Fruit fly (Drosophila melanogaster) whole organism, embryonic: Measurements from ENCODE around the gene CG42674.

ENCODE experiments used
- Aef1 ChIP-seq: fragments of 200-800 bp; sonication (Bioruptor generic); IDR thresholded peaks from 3 replicates; pipeline ENCODE4 v1.3.6; 2022; ENCODE audit warnings: missing biosample characterization, missing genetic modification characterization
- Atf3 ChIP-seq: fragments of 200-800 bp; sonication (Bioruptor generic); optimal IDR thresholded peaks from 3 replicates; lab custom pipeline; 2016; ENCODE audit warnings: missing biosample characterization, missing genetic modification characterization
- CG10462 ChIP-seq: fragments of 200-800 bp; sonication (Bioruptor generic); optimal IDR thresholded peaks from 2 replicates; lab custom pipeline; 2016; ENCODE audit warnings: missing biosample characterization, missing genetic modification characterization
- CG12155 ChIP-seq: fragments of 200-800 bp; sonication (Bioruptor generic); optimal IDR thresholded peaks from 3 replicates; lab custom pipeline; 2016; ENCODE audit warnings: missing biosample characterization, missing genetic modification characterization
- CG13296 ChIP-seq: fragments of 200-800 bp; sonication (Bioruptor generic); optimal IDR thresholded peaks from 3 replicates; lab custom pipeline; 2018; ENCODE audit warnings: missing biosample characterization, mild to moderate bottlenecking, missing genetic modification characterization
- CG15073 ChIP-seq: fragments of 200-800 bp; sonication (Bioruptor generic); optimal IDR thresholded peaks from 2 replicates; lab custom pipeline; 2016; ENCODE audit warnings: missing biosample characterization, missing genetic modification characterization
- CG1602 ChIP-seq: fragments of 200-800 bp; sonication (Bioruptor generic); optimal IDR thresholded peaks from 3 replicates; lab custom pipeline; 2016; ENCODE audit warnings: missing biosample characterization, missing genetic modification characterization
- CG17568 ChIP-seq: fragments of 200-800 bp; sonication (Bioruptor generic); optimal IDR thresholded peaks from 2 replicates; lab custom pipeline; 2018; ENCODE audit warnings: missing biosample characterization, mild to moderate bottlenecking, missing genetic modification characterization, moderate library complexity
- CG1792 ChIP-seq: fragments of 200-800 bp; sonication (Bioruptor generic); optimal IDR thresholded peaks from 2 replicates; lab custom pipeline; 2016; ENCODE audit warnings: missing biosample characterization, missing genetic modification characterization
- CG4328 ChIP-seq: fragments of 200-800 bp; sonication (Bioruptor generic); optimal IDR thresholded peaks from 3 replicates; lab custom pipeline; 2017; ENCODE audit warnings: missing biosample characterization, missing genetic modification reagents, missing genetic modification characterization
- CG4707 ChIP-seq: fragments of 200-800 bp; sonication (Bioruptor generic); optimal IDR thresholded peaks from 2 replicates; lab custom pipeline; 2018; ENCODE audit warnings: missing biosample characterization, mild to moderate bottlenecking, missing genetic modification characterization, moderate library complexity
- CG8478 ChIP-seq: fragments of >200 bp; optimal IDR thresholded peaks from 2 replicates; lab custom pipeline; 2018
- CG9727 ChIP-seq: fragments of 200-800 bp; sonication (Bioruptor generic); optimal IDR thresholded peaks from 3 replicates; lab custom pipeline; 2017; ENCODE audit warnings: missing biosample characterization, mild to moderate bottlenecking, missing genetic modification characterization
- CG9876 ChIP-seq: fragments of 200-800 bp; sonication (Bioruptor generic); optimal IDR thresholded peaks from 2 replicates; lab custom pipeline; 2016; ENCODE audit warnings: missing biosample characterization, missing genetic modification characterization
- Deaf1 ChIP-seq: fragments of 200-800 bp; optimal IDR thresholded peaks from 3 replicates; lab custom pipeline; 2019; ENCODE audit warnings: missing biosample characterization, mild to moderate bottlenecking, missing genetic modification characterization, moderate library complexity
- Doc3 ChIP-seq: fragments of 200-800 bp; sonication (Bioruptor generic); IDR thresholded peaks from 3 replicates; pipeline ENCODE4 v1.3.6; 2022; ENCODE audit warnings: missing biosample characterization, missing genetic modification characterization; ENCODE audit not compliant: partially characterized antibody
- Dref ChIP-seq: fragments of 200-800 bp; sonication (Bioruptor generic); IDR thresholded peaks from 2 replicates; pipeline ENCODE4 v1.3.6; 2022; ENCODE audit warnings: missing biosample characterization, missing genetic modification characterization
- HLH3B ChIP-seq: fragments of 200-800 bp; sonication (Bioruptor generic); IDR thresholded peaks from 2 replicates; pipeline ENCODE4 v1.3.6; 2022; ENCODE audit warnings: missing biosample characterization, missing genetic modification characterization
- HLH54F ChIP-seq: fragments of 200-800 bp; sonication (Bioruptor generic); optimal IDR thresholded peaks from 3 replicates; lab custom pipeline; 2016; ENCODE audit warnings: missing biosample characterization, missing genetic modification characterization
- HLHmδ ChIP-seq: fragments of 200-800 bp; sonication (Bioruptor generic); optimal IDR thresholded peaks from 2 replicates; lab custom pipeline; 2018; ENCODE audit warnings: missing biosample characterization, mild to moderate bottlenecking, missing genetic modification characterization, moderate library complexity
- Hey ChIP-seq: fragments of 200-800 bp; sonication (Bioruptor generic); optimal IDR thresholded peaks from 3 replicates; lab custom pipeline; 2018; ENCODE audit warnings: missing biosample characterization, mild to moderate bottlenecking, missing genetic modification characterization
- Mrtf ChIP-seq: fragments of 200-800 bp; sonication (Bioruptor generic); IDR thresholded peaks from 3 replicates; pipeline ENCODE4 v1.3.6; 2022; ENCODE audit warnings: missing biosample characterization, missing genetic modification characterization
- Myb ChIP-seq: fragments of 200-800 bp; sonication (Bioruptor generic); optimal IDR thresholded peaks from 2 replicates; lab custom pipeline; 2016; ENCODE audit warnings: missing biosample characterization, missing genetic modification characterization
- NfI ChIP-seq: fragments of 200-800 bp; sonication (Bioruptor generic); optimal IDR thresholded peaks from 3 replicates; lab custom pipeline; 2018; ENCODE audit warnings: missing biosample characterization, mild to moderate bottlenecking, missing genetic modification characterization, moderate library complexity
- Oli ChIP-seq: fragments of 200-800 bp; sonication (Bioruptor generic); optimal IDR thresholded peaks from 2 replicates; lab custom pipeline; 2018; ENCODE audit warnings: missing biosample characterization, mild to moderate bottlenecking, missing genetic modification characterization, moderate library complexity
- Trl ChIP-seq, 3 experiments: fragments of >200 bp in 2 of 3; fragments of 200-800 bp in 1 of 3; sonication (Bioruptor generic) in 1 of 3; optimal IDR thresholded peaks; 2 replicates in 1 of 3; 3 replicates in 2 of 3; lab custom pipeline; 2016 to 2017; ENCODE audit warnings: missing biosample characterization in 1 of 3, missing genetic modification characterization in 1 of 3
- amos ChIP-seq: fragments of 200-800 bp; sonication (Bioruptor generic); IDR thresholded peaks from 2 replicates; pipeline ENCODE4 v1.3.6; 2022; ENCODE audit warnings: missing biosample characterization, missing genetic modification characterization; ENCODE audit not compliant: partially characterized antibody
- bab2 ChIP-seq: fragments of 200-800 bp; sonication (Bioruptor generic); optimal IDR thresholded peaks from 2 replicates; lab custom pipeline; 2016; ENCODE audit warnings: missing biosample characterization, missing genetic modification characterization
- bbx ChIP-seq: fragments of 200-800 bp; sonication (Bioruptor generic); IDR thresholded peaks from 2 replicates; pipeline ENCODE4 v1.3.6; 2022; ENCODE audit warnings: missing biosample characterization, missing genetic modification characterization; ENCODE audit not compliant: partially characterized antibody
- bsh ChIP-seq, 2 experiments: fragments of 200-800 bp; sonication (Bioruptor generic); optimal IDR thresholded peaks; 2 replicates each; lab custom pipeline; 2017 to 2018; ENCODE audit warnings: mild to moderate bottlenecking in 2 of 2, missing biosample characterization in 2 of 2, missing genetic modification characterization in 2 of 2, moderate library complexity in 1 of 2
- crc ChIP-seq: fragments of 200-800 bp; sonication (Bioruptor generic); optimal IDR thresholded peaks from 2 replicates; lab custom pipeline; 2016; ENCODE audit warnings: missing biosample characterization, missing genetic modification characterization
- dimm ChIP-seq: fragments of 200-800 bp; sonication (Bioruptor generic); IDR thresholded peaks from 2 replicates; pipeline ENCODE4 v1.3.6; 2022; ENCODE audit warnings: missing biosample characterization, missing genetic modification characterization
- dpn ChIP-seq, 2 experiments: fragments of 200-800 bp; sonication (Bioruptor generic); optimal IDR thresholded peaks; 3 replicates each; lab custom pipeline; 2016; ENCODE audit warnings: missing biosample characterization in 2 of 2, missing genetic modification characterization in 2 of 2
- esg ChIP-seq: fragments of 200-800 bp; sonication (Bioruptor generic); conservative IDR thresholded peaks from 2 replicates; pipeline ENCODE4 v1.3.6; 2022; ENCODE audit warnings: missing biosample characterization, missing genetic modification characterization
- hbn ChIP-seq: fragments of 200-800 bp; sonication (Bioruptor generic); IDR thresholded peaks from 2 replicates; pipeline ENCODE4 v1.3.6; 2022; ENCODE audit warnings: missing biosample characterization, missing genetic modification characterization; ENCODE audit not compliant: partially characterized antibody
- inv ChIP-seq: fragments of 200-800 bp; sonication (Bioruptor generic); IDR thresholded peaks from 2 replicates; pipeline ENCODE4 v1.3.6; 2022; ENCODE audit warnings: missing biosample characterization, missing genetic modification characterization; ENCODE audit not compliant: partially characterized antibody
- jumu ChIP-seq: fragments of 200-800 bp; sonication (Bioruptor generic); optimal IDR thresholded peaks from 3 replicates; lab custom pipeline; 2016; ENCODE audit warnings: missing biosample characterization, missing genetic modification characterization
- lbe ChIP-seq: fragments of 200-800 bp; sonication (Bioruptor generic); optimal IDR thresholded peaks from 2 replicates; lab custom pipeline; 2016; ENCODE audit warnings: missing biosample characterization, mild to moderate bottlenecking, missing genetic modification characterization
- lov ChIP-seq, 2 experiments: fragments of 200-800 bp in 1 of 2; fragments of >200 bp in 1 of 2; sonication (Bioruptor generic) in 1 of 2; IDR thresholded peaks in 1 of 2; optimal IDR thresholded peaks in 1 of 2; 2 replicates in 1 of 2; 3 replicates in 1 of 2; pipeline versions ENCODE4 v1.3.6 to Lab custom; 2017 to 2022; ENCODE audit warnings: missing biosample characterization in 1 of 2, missing genetic modification characterization in 1 of 2
- nerfin-1 ChIP-seq: fragments of 200-800 bp; sonication (Bioruptor generic); optimal IDR thresholded peaks from 3 replicates; lab custom pipeline; 2019; ENCODE audit warnings: missing biosample characterization, mild to moderate bottlenecking, missing genetic modification characterization, moderate library complexity
- nom ChIP-seq: fragments of 200-800 bp; sonication (Bioruptor generic); optimal IDR thresholded peaks from 2 replicates; lab custom pipeline; 2017; ENCODE audit warnings: missing biosample characterization, missing genetic modification characterization, mild to moderate bottlenecking, moderate library complexity, missing genetic modification reagents
- odd ChIP-seq: fragments of 200-800 bp; sonication (Bioruptor generic); optimal IDR thresholded peaks from 2 replicates; lab custom pipeline; 2017; ENCODE audit warnings: missing biosample characterization, mild to moderate bottlenecking, missing genetic modification characterization
- onecut ChIP-seq: fragments of 200-800 bp; sonication (Bioruptor generic); IDR thresholded peaks from 2 replicates; pipeline ENCODE4 v1.3.6; 2022; ENCODE audit warnings: missing biosample characterization, missing genetic modification characterization
- pho ChIP-seq: fragments of 200-800 bp; sonication (Bioruptor generic); optimal IDR thresholded peaks from 2 replicates; lab custom pipeline; 2016; ENCODE audit warnings: missing biosample characterization, missing genetic modification characterization
- phol ChIP-seq: fragments of 200-800 bp; sonication (Bioruptor generic); optimal IDR thresholded peaks from 3 replicates; lab custom pipeline; 2018; ENCODE audit warnings: missing biosample characterization, mild to moderate bottlenecking, missing genetic modification characterization, moderate library complexity
- pita ChIP-seq: fragments of 200-800 bp; sonication (Bioruptor generic); optimal IDR thresholded peaks from 2 replicates; lab custom pipeline; 2017; ENCODE audit warnings: missing biosample characterization, mild to moderate bottlenecking, missing genetic modification characterization
- pros ChIP-seq: fragments of 200-800 bp; sonication (Bioruptor generic); optimal IDR thresholded peaks from 3 replicates; lab custom pipeline; 2019; ENCODE audit warnings: missing biosample characterization, mild to moderate bottlenecking, missing genetic modification characterization, moderate library complexity
- sqz ChIP-seq: fragments of 200-800 bp; sonication (Bioruptor generic); optimal IDR thresholded peaks from 3 replicates; lab custom pipeline; 2018; ENCODE audit warnings: missing biosample characterization, mild to moderate bottlenecking, missing genetic modification characterization
- zfh1 ChIP-seq: fragments of 200-800 bp; sonication (Bioruptor generic); IDR thresholded peaks from 3 replicates; pipeline ENCODE4 v1.3.6; 2022; ENCODE audit warnings: missing biosample characterization, missing genetic modification characterization

CG42674 gene

dm6 chr3L:20185206-20185868 is 12.8 kb downstream of the CG42674 start (continued):
- no peak for TF ChIP-seq nerfin-1 (tag; lab: Kevin White, UChicago)
- TF ChIP-seq nom (GFP tag; lab: Kevin White, UChicago): no peak
- no peak for TF ChIP-seq sqz (GFP tag; lab: Kevin White, UChicago)
- no peak for TF ChIP-seq crc (GFP tag; lab: Kevin White, UChicago)
- no peak for TF ChIP-seq CG1792
- TF ChIP-seq dpn (GFP tag; optimal IDR thresholded peaks at IDR 0.05; lab: Kevin White, UChicago): peak; percentile 22 to 59
- no peak for TF ChIP-seq zfh1 (GFP tag; lab: Robert Waterston, UW)
- no peak for TF ChIP-seq CG8478 (lab: Kevin White, UChicago)
- no peak for TF ChIP-seq pros
- TF ChIP-seq bbx (GFP tag; lab: Robert Waterston, UW): no peak
- peak; percentile 92 for TF ChIP-seq CG15073
- peak; percentile 98 for TF ChIP-seq Deaf1 (tag; lab: Kevin White, UChicago)
- TF ChIP-seq lov (optimal IDR thresholded peaks at IDR 0.05; lab: Kevin White, UChicago): no peak
- TF ChIP-seq lov (GFP tag; IDR thresholded peaks at IDR 0.05; lab: Robert Waterston, UW): no peak
- no peak; the same call in 1 of the 2 replicates for TF ChIP-seq amos (GFP tag; lab: Robert Waterston, UW)
- TF ChIP-seq HLH54F: peak; percentile 71
- no peak for TF ChIP-seq pita (GFP tag; lab: Kevin White, UChicago)
- TF ChIP-seq CG12155 (GFP tag; lab: Kevin White, UChicago): peak; percentile 53
- peak; percentile 56 for TF ChIP-seq Aef1 (GFP tag; lab: Robert Waterston, UW)
- TF ChIP-seq CG17568 (GFP tag; lab: Kevin White, UChicago): peak; percentile 20
- peak; percentile 76 for TF ChIP-seq NfI (GFP tag; lab: Kevin White, UChicago)
- TF ChIP-seq inv (GFP tag; lab: Robert Waterston, UW): no peak
- TF ChIP-seq phol: peak; percentile 15
- TF ChIP-seq Trl (optimal IDR thresholded peaks at IDR 0.05; lab: Kevin White, UChicago): no peak
- peak; percentile 0 for TF ChIP-seq Trl (GFP tag; optimal IDR thresholded peaks at IDR 0.05; lab: Kevin White, UChicago)
- peak; percentile 77 for TF ChIP-seq Oli (tag; lab: Kevin White, UChicago)
- no peak for TF ChIP-seq HLHmδ (GFP tag; lab: Kevin White, UChicago)
- no peak for TF ChIP-seq dimm (GFP tag; lab: Robert Waterston, UW)
- TF ChIP-seq Mrtf: no peak
- TF ChIP-seq Myb (GFP tag; lab: Kevin White, UChicago): peak; percentile 34
- TF ChIP-seq CG4707 (GFP tag; lab: Kevin White, UChicago): no peak
- TF ChIP-seq CG13296 (GFP tag; lab: Kevin White, UChicago): peak; percentile 45
- TF ChIP-seq bsh (GFP tag; optimal IDR thresholded peaks at IDR 0.05; lab: Kevin White, UChicago): peak in 1 of 2 experiments; percentile 34
- TF ChIP-seq CG9727 (GFP tag; lab: Kevin White, UChicago): peak; percentile 70
- TF ChIP-seq CG9876: peak; percentile 12
- TF ChIP-seq jumu (GFP tag; lab: Kevin White, UChicago): no peak
- TF ChIP-seq HLH3B (GFP tag; lab: Robert Waterston, UW): peak; percentile 57; the same call in 1 of the 2 replicates
- TF ChIP-seq CG1602 (GFP tag; lab: Kevin White, UChicago): peak; percentile 54
- TF ChIP-seq CG10462 (GFP tag; lab: Kevin White, UChicago): no peak
- no peak for TF ChIP-seq lbe (GFP tag; lab: Kevin White, UChicago)
- TF ChIP-seq CG4328 (GFP tag; lab: Kevin White, UChicago): no peak
- TF ChIP-seq odd (GFP tag; lab: Kevin White, UChicago): peak; percentile 29
- peak; percentile 60 for TF ChIP-seq pho (GFP tag; lab: Kevin White, UChicago)
- TF ChIP-seq esg (GFP tag; lab: Robert Waterston, UW): peak; percentile 29; the same call in 1 of the 2 replicates
- TF ChIP-seq Hey (tag; lab: Kevin White, UChicago): no peak
- no peak for TF ChIP-seq hbn
- no peak for TF ChIP-seq Atf3
- no peak for TF ChIP-seq onecut (GFP tag; lab: Robert Waterston, UW)
- no peak for TF ChIP-seq Doc3 (GFP tag; lab: Robert Waterston, UW)
- TF ChIP-seq bab2 (GFP tag; lab: Kevin White, UChicago): peak; percentile 10
- TF ChIP-seq Dref: no peak
